Fruit fly (Drosophila melanogaster): Measurements from ENCODE around the gene CG12237.

CG12237 gene

dm6 chrX:19597684-19598363 is 44.8 kb downstream of the CG12237 start, which contains the start of gene RpS10b (continued):
- TF ChIP-seq zf30C (GFP tag; optimal IDR thresholded peaks at IDR 0.05), result peak; percentile 53
- peak; percentile 81 for TF ChIP-seq grau (tag; optimal IDR thresholded peaks at IDR 0.05)
- TF ChIP-seq CG4854 (GFP tag; optimal IDR thresholded peaks at IDR 0.05), result peak; percentile 87
- peak; percentile 57 for TF ChIP-seq Oaz (GFP tag; IDR thresholded peaks at IDR 0.05)
- TF ChIP-seq dati (GFP tag; IDR thresholded peaks at IDR 0.05), result peak; percentile 54
- TF ChIP-seq aop (GFP tag; IDR thresholded peaks at IDR 0.05), result no peak
- TF ChIP-seq CG7963 (GFP tag; IDR thresholded peaks at IDR 0.05; ENCODE audit: partially characterized antibody), result peak; percentile 78
- TF ChIP-seq kah (GFP tag; optimal IDR thresholded peaks at IDR 0.05), result peak; percentile 89
- TF ChIP-seq CG10267 (tag; optimal IDR thresholded peaks at IDR 0.05), result peak; percentile 84
- peak; percentile 54 for TF ChIP-seq toy (GFP tag; IDR thresholded peaks at IDR 0.05)
- TF ChIP-seq gt (GFP tag; IDR thresholded peaks at IDR 0.05), result 0 out of 2 replicates have a peak, but pooled peaks have one; percentile 32
- peak; percentile 87 for TF ChIP-seq CG30431 (GFP tag; optimal IDR thresholded peaks at IDR 0.05)
- peak; percentile 96 for TF ChIP-seq Meics (GFP tag; optimal IDR thresholded peaks at IDR 0.05)
- TF ChIP-seq CG34422 (GFP tag; IDR thresholded peaks at IDR 0.05), result peak; percentile 84
- peak; percentile 95 for TF ChIP-seq mirr (GFP tag; optimal IDR thresholded peaks at IDR 0.05)
- peak; percentile 56 for TF ChIP-seq ftz-f1 (GFP tag; optimal IDR thresholded peaks at IDR 0.05)
- TF ChIP-seq Myb (GFP tag; optimal IDR thresholded peaks at IDR 0.05), result peak; percentile 83
- TF ChIP-seq CG2129 (GFP tag; IDR thresholded peaks at IDR 0.05; ENCODE audit: partially characterized antibody), result peak; percentile 85
- TF ChIP-seq NC2β (GFP tag; optimal IDR thresholded peaks at IDR 0.05), result peak; percentile 97
- TF ChIP-seq fd64A (GFP tag; optimal IDR thresholded peaks at IDR 0.05), result peak; percentile 95
- TF ChIP-seq sens (GFP tag), result peak; percentile 96
- peak; percentile 77 for TF ChIP-seq CG42726 (GFP tag; IDR thresholded peaks at IDR 0.05; ENCODE audit: partially characterized antibody)
- TF ChIP-seq CG6813 (GFP tag; optimal IDR thresholded peaks at IDR 0.05), result peak; percentile 96
- peak; percentile 56; the same call in 1 of the 2 replicates for TF ChIP-seq gsb (GFP tag; IDR thresholded peaks at IDR 0.05)
- TF ChIP-seq CG3838 (GFP tag; optimal IDR thresholded peaks at IDR 0.05), result peak; percentile 54
- peak; percentile 64 for TF ChIP-seq CG10959 (GFP tag; IDR thresholded peaks at IDR 0.05)
- TF ChIP-seq Drgx (GFP tag; IDR thresholded peaks at IDR 0.05), result peak; percentile 34; the same call in 1 of the 2 replicates
- TF ChIP-seq eyg (GFP tag; optimal IDR thresholded peaks at IDR 0.05), result peak; percentile 93
- TF ChIP-seq ssp (GFP tag; IDR thresholded peaks at IDR 0.05), result peak; percentile 64
- peak; percentile 95 for TF ChIP-seq CG17912 (GFP tag; optimal IDR thresholded peaks at IDR 0.05)
- no peak; the same call in 1 of the 2 replicates for TF ChIP-seq Taf1 (GFP tag; IDR thresholded peaks at IDR 0.05)
- TF ChIP-seq Doc3 (GFP tag; IDR thresholded peaks at IDR 0.05; ENCODE audit: partially characterized antibody), result peak; percentile 89
- peak; percentile 71 for TF ChIP-seq ap (GFP tag; IDR thresholded peaks at IDR 0.05)
- TF ChIP-seq CG2116 (GFP tag; optimal IDR thresholded peaks at IDR 0.05), result peak; percentile 95
- TF ChIP-seq CG17802 (tag; optimal IDR thresholded peaks at IDR 0.05), result peak; percentile 74
- TF ChIP-seq zfh1 (GFP tag; IDR thresholded peaks at IDR 0.05), result peak; percentile 86
- peak; percentile 91 for TF ChIP-seq slp2 (GFP tag; optimal IDR thresholded peaks at IDR 0.05)
- no peak for TF ChIP-seq Doc2 (GFP tag; IDR thresholded peaks at IDR 0.05)
- peak; percentile 54 for TF ChIP-seq CG10462 (GFP tag; optimal IDR thresholded peaks at IDR 0.05)
- peak; percentile 90 for TF ChIP-seq CG4707 (GFP tag; optimal IDR thresholded peaks at IDR 0.05)
- TF ChIP-seq CG10654 (GFP tag; optimal IDR thresholded peaks at IDR 0.05), result peak; percentile 83
- peak; percentile 63 for TF ChIP-seq al (GFP tag; IDR thresholded peaks at IDR 0.05)
- TF ChIP-seq Sry-β (GFP tag; optimal IDR thresholded peaks at IDR 0.05), result peak; percentile 56
- peak; percentile 73 for TF ChIP-seq CG8944 (GFP tag; optimal IDR thresholded peaks at IDR 0.05)
- TF ChIP-seq bowl (GFP tag; IDR thresholded peaks at IDR 0.05), result 0 out of 2 replicates have a peak, but pooled peaks have one; percentile 22
- TF ChIP-seq CG17361 (GFP tag; IDR thresholded peaks at IDR 0.05), result peak; percentile 93
- TF ChIP-seq CG17568 (GFP tag; optimal IDR thresholded peaks at IDR 0.05), result peak; percentile 94
- TF ChIP-seq Ets97D (GFP tag; optimal IDR thresholded peaks at IDR 0.05), result peak; percentile 99
- peak; percentile 65 for TF ChIP-seq Spps (tag; optimal IDR thresholded peaks at IDR 0.05)
- TF ChIP-seq Antp (GFP tag; optimal IDR thresholded peaks at IDR 0.05), result peak; percentile 44

Data from whole organism, embryonic.